Worm (Caenorhabditis elegans) whole organism, late embryonic: ENCODE measurements around the gene lmtr-5.

Experiments
- C38D4.7 ChIP-seq: fragments of 200-800 bp; sonication (Bioruptor generic); optimal IDR thresholded peaks from 2 replicates; lab custom pipeline; 2018; ENCODE audit warnings: mild to moderate bottlenecking, missing genetic modification characterization, moderate library complexity, missing compliant biosample characterization
- K02D7.2 ChIP-seq: sonication (generic microtip); optimal IDR thresholded peaks from 2 replicates; lab custom pipeline; 2017; ENCODE audit warnings: mild to moderate bottlenecking, missing genetic modification characterization, missing compliant biosample characterization
- T23F11.4 ChIP-seq: fragments of 200-800 bp; sonication (Bioruptor generic); optimal IDR thresholded peaks from 2 replicates; lab custom pipeline; 2018; ENCODE audit warnings: mild to moderate bottlenecking, missing genetic modification characterization, missing compliant biosample characterization
- ceh-19 ChIP-seq: fragments of 200-800 bp; sonication (Bioruptor generic); optimal IDR thresholded peaks from 2 replicates; lab custom pipeline; 2018; ENCODE audit warnings: mild to moderate bottlenecking, missing genetic modification characterization, missing compliant biosample characterization
- ceh-34 ChIP-seq: sonication (generic microtip); optimal IDR thresholded peaks from 2 replicates; lab custom pipeline; 2016; ENCODE audit warnings: mild to moderate bottlenecking, missing genetic modification characterization, missing compliant biosample characterization
- ceh-48 ChIP-seq: sonication (generic microtip); optimal IDR thresholded peaks from 2 replicates; lab custom pipeline; 2016; ENCODE audit warnings: missing genetic modification characterization, inconsistent platforms, missing compliant biosample characterization
- eyg-1 ChIP-seq: sonication (generic microtip); optimal IDR thresholded peaks from 2 replicates; lab custom pipeline; 2016; ENCODE audit warnings: missing genotype, missing genetic modification characterization, missing compliant biosample characterization
- unc-55 ChIP-seq: sonication (generic microtip); optimal IDR thresholded peaks from 2 replicates; lab custom pipeline; 2017; ENCODE audit warnings: missing biosample characterization, missing genetic modification reagents, missing genetic modification characterization

DNA sequence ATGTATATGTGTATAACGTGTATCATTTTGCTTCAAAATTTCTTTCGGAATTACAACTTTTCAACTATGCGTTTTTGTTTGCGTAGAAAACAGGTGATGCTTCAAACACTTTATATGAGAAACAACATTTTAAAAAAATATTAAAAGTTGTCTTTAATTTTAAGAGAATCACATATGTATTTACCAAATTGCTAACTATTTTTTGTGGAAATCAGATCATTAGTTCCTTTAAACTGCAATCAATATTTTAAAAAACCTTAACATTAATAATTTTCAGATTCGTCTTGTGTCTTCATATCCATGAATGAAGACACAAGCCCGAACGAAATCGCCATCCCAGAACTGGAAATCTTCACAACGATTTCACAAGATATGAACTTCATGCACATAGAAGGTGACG lies 30.6 kb upstream of the lmtr-5 start, which contains the start of gene C44B11.6:
- TF ChIP-seq C38D4.7 (GFP tag; lab: Kevin White, UChicago) (no peak), K02D7.2 (tag; lab: Kevin White, UChicago) (no peak), eyg-1 (tag; lab: Kevin White, UChicago) (no peak), unc-55 (GFP tag; lab: Kevin White, UChicago) (no peak), ceh-48 (tag; lab: Kevin White, UChicago) (no peak), ceh-19 (GFP tag; lab: Kevin White, UChicago) (no peak), ceh-34 (tag; lab: Kevin White, UChicago) (no peak), T23F11.4 (no peak)
